Worm (Caenorhabditis elegans) whole organism, early embryonic: ENCODE measurements around the gene F02C9.2.

ENCODE experiments used
- aly-1 ChIP-seq: sonication (generic microtip); optimal IDR thresholded peaks from 2 replicates; lab custom pipeline; 2016; ENCODE audit warnings: missing genetic modification characterization, missing compliant biosample characterization
- ama-1 ChIP-seq: fragments of 150-350 bp; optimal IDR thresholded peaks from 2 replicates; lab custom pipeline; 2014
- flt-1 ChIP-seq: fragments of 200-800 bp; sonication (Bioruptor generic); IDR thresholded peaks from 2 replicates; pipeline ENCODE4 v1.3.6; 2022; ENCODE audit warnings: missing genetic modification characterization, missing compliant biosample characterization
- pes-1 ChIP-seq: fragments of 200-800 bp; sonication (Bioruptor generic); IDR thresholded peaks from 2 replicates; pipeline ENCODE4 v1.3.6; 2022; ENCODE audit warnings: missing genetic modification reagents, missing genetic modification characterization, missing compliant biosample characterization

DNA sequence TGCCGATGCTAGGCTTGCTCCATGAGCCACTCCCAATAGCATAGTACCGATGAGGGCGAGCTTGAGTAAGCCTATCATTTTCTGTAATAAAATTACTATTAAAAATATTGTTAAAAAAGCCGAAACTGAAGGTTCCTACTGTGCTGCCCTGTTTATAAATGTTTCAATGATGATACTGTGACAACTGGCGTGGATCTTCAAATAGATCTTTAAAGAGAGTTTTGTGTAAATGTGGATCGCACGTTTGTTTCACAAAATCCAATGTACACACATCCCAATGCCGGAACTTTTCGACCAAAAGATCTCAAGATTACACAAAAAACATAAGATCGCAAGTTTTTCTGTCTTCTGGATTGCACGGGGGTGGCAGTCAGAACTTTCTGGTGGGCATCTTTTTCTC is 31.9 kb downstream of the F02C9.2 start, which contains the start of gene C36C5.14:
- TF ChIP-seq aly-1 (no peak), pes-1 (GFP tag; lab: Robert Waterston, UW) (no peak), flt-1 (GFP tag; lab: Robert Waterston, UW) (no peak), ama-1 (no peak)
